Worm (Caenorhabditis elegans): Measurements from ENCODE around the gene oac-58.
A peak's percentile ranks its signal among the peaks of the same experiment; 100 is the strongest.

oac-58 gene

ce11 chrIV:12274365-12274764, 37.1 kb downstream of the oac-58 start:
- TF ChIP-seq lin-11 (tag; optimal IDR thresholded peaks at IDR 0.05) (no peak), gmeb-1 (tag; optimal IDR thresholded peaks at IDR 0.05) (peak; percentile 5), nhr-129 (tag; optimal IDR thresholded peaks at IDR 0.05) (peak; percentile 22), unc-55 (GFP tag; optimal IDR thresholded peaks at IDR 0.05) (no peak)

- TF ChIP-seq elt-3 (tag; optimal IDR thresholded peaks at IDR 0.05) (no peak), lsy-2 (tag; optimal IDR thresholded peaks at IDR 0.05) (no peak), mbf-1 (tag; optimal IDR thresholded peaks at IDR 0.05) (no peak)
Measured at ce11 chrIV:12270392-12270791, 41.1 kb downstream of the oac-58 start, which contains the start of gene C42C1.3. C42C1.3 (minus strand) TSS chrIV:12270492.

ce11 chrIV:12268272-12269045, 43.0 kb downstream of the oac-58 start, which contains the start of the genes ppm-1.H and rpl-34:
ppm-1.H (minus strand) TSS chrIV:12268322.
rpl-34 (plus strand) TSS chrIV:12268995.
- TF ChIP-seq dmd-4 (tag; optimal IDR thresholded peaks at IDR 0.05) (no peak), ztf-1 (GFP tag; conservative IDR thresholded peaks at IDR 0.05) (no peak), aly-2 (tag; optimal IDR thresholded peaks at IDR 0.05) (no peak), sma-3 (GFP tag; optimal IDR thresholded peaks at IDR 0.05) (no peak), blmp-1 (tag; optimal IDR thresholded peaks at IDR 0.05; ENCODE audit: insufficient read depth) (no peak), nhr-6 (tag; optimal IDR thresholded peaks at IDR 0.05) (no peak), ztf-11 (tag; optimal IDR thresholded peaks at IDR 0.05) (no peak), snpc-4 (tag; optimal IDR thresholded peaks at IDR 0.05) (peak; percentile 40), crh-2 (tag; optimal IDR thresholded peaks at IDR 0.05) (peak; percentile 74), nhr-237 (tag; optimal IDR thresholded peaks at IDR 0.05) (no peak), lsy-2 (tag; optimal IDR thresholded peaks at IDR 0.05) (peak; percentile 89 to 98), R02D3.7 (tag; optimal IDR thresholded peaks at IDR 0.05) (peak; percentile 45), nhr-10 (tag; optimal IDR thresholded peaks at IDR 0.05) (no peak), ZK546.5 (tag; optimal IDR thresholded peaks at IDR 0.05) (no peak), nhr-12 (tag; optimal IDR thresholded peaks at IDR 0.05) (no peak), nhr-77 (tag; optimal IDR thresholded peaks at IDR 0.05) (no peak), sma-9 (GFP tag; optimal IDR thresholded peaks at IDR 0.05) (peak; percentile 51), sma-9 (tag; optimal IDR thresholded peaks at IDR 0.05) (no peak), skn-1 (tag; optimal IDR thresholded peaks at IDR 0.05) (no peak), unc-55 (GFP tag; optimal IDR thresholded peaks at IDR 0.05) (peak; percentile 95), Y55F3AM.14 (GFP tag; optimal IDR thresholded peaks at IDR 0.05) (no peak), zag-1 (tag; optimal IDR thresholded peaks at IDR 0.05) (peak; percentile 4), unc-62 (GFP tag; optimal IDR thresholded peaks at IDR 0.05) (no peak), nhr-129 (tag; optimal IDR thresholded peaks at IDR 0.05) (peak; percentile 98), nhr-11 (tag; optimal IDR thresholded peaks at IDR 0.05) (no peak), egl-27 (tag; optimal IDR thresholded peaks at IDR 0.05) (peak; percentile 10), ceh-16 (tag; optimal IDR thresholded peaks at IDR 0.05) (no peak), C34F6.9 (tag; optimal IDR thresholded peaks at IDR 0.05) (peak; percentile 74), lin-39 (tag; optimal IDR thresholded peaks at IDR 0.05) (no peak), sem-4 (tag; optimal IDR thresholded peaks at IDR 0.05) (peak; percentile 18), F13H6.1 (tag; optimal IDR thresholded peaks at IDR 0.05) (peak; percentile 23), fos-1 (tag; optimal IDR thresholded peaks at IDR 0.05) (peak; percentile 43), gmeb-1 (tag; optimal IDR thresholded peaks at IDR 0.05) (peak; percentile 42), ztf-4 (tag; optimal IDR thresholded peaks at IDR 0.05) (peak; percentile 17), ama-1 (optimal IDR thresholded peaks at IDR 0.05) (no peak), lin-11 (tag; optimal IDR thresholded peaks at IDR 0.05) (peak; percentile 59), lin-13 (GFP tag; optimal IDR thresholded peaks at IDR 0.05) (peak; percentile 71), mdl-1 (tag; optimal IDR thresholded peaks at IDR 0.05) (no peak), elt-1 (tag; optimal IDR thresholded peaks at IDR 0.05) (no peak), unc-39 (tag; optimal IDR thresholded peaks at IDR 0.05) (no peak), nhr-21 (tag; optimal IDR thresholded peaks at IDR 0.05) (peak; percentile 22), peb-1 (tag; optimal IDR thresholded peaks at IDR 0.05) (no peak)

Measured in whole organism, L2 larva.